Worm (Caenorhabditis elegans): ENCODE measurements around the gene oct-2.

The oct-2 gene

DNA sequence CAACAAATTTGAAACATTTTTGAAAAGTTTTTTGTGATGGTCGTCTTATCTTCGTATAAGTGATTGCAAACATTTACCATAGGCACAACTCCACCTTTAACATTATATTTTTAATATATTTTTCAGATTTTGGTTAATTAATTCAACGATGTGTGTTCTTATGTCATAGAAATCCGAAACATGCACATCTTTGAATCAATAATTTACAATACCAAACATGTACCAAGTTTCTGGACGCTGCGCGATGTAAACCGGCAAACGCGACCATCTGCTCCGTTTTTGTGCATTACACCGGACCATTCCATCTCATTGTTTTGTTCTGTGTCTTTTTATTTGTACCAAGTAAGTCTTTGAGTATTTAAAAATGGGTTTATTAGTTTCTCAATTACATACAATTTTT is 11.3 kb downstream of the oct-2 start, which contains the start of gene pgp-4:
TSS of gene pgp-4 (plus strand) at position 301 of the 400 bp plus-strand sequence.
- TF ChIP-seq npax-4 (tag; optimal IDR thresholded peaks at IDR 0.05) (no peak), K02D7.2 (tag; optimal IDR thresholded peaks at IDR 0.05) (no peak), nhr-232 (tag; optimal IDR thresholded peaks at IDR 0.05) (no peak), dve-1 (tag; optimal IDR thresholded peaks at IDR 0.05) (no peak), pat-9 (tag; optimal IDR thresholded peaks at IDR 0.05) (no peak), unc-3 (GFP tag; conservative IDR thresholded peaks at IDR 0.05) (no peak), unc-3 (tag; optimal IDR thresholded peaks at IDR 0.05) (no peak), ahr-1 (tag; optimal IDR thresholded peaks at IDR 0.05) (no peak), pag-3 (tag; optimal IDR thresholded peaks at IDR 0.05; ENCODE audit: borderline replicate concordance) (no peak)

DNA sequence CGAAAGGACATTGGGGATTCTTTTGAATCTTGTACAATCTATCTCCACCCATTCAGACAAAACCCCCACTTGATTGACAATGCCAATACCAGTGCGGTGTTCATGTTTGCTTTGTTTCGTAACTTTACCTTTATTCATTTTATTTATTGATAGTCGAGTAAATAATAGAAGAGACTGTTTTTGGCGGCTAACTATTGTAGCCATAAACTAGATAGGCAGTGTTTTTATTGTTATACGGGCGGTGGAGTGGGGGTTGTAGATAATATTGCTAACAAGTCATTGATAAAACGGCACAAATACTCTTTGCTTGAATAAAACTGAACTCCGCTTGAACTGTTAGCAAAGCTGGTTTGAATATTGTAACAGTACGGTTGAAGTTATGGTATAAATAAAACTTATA is 18.7 kb downstream of the oct-2 start:
- TF ChIP-seq nhr-11 (tag; optimal IDR thresholded peaks at IDR 0.05), result no peak
- no peak for TF ChIP-seq ceh-45 (GFP tag; IDR thresholded peaks at IDR 0.05)
- no peak for TF ChIP-seq ahr-1 (tag; optimal IDR thresholded peaks at IDR 0.05)
- no peak for TF ChIP-seq pag-3 (tag; optimal IDR thresholded peaks at IDR 0.05; ENCODE audit: borderline replicate concordance)
- no peak for TF ChIP-seq ceh-48 (tag; optimal IDR thresholded peaks at IDR 0.05)
- no peak for TF ChIP-seq fax-1 (tag; optimal IDR thresholded peaks at IDR 0.05)
- TF ChIP-seq ceh-19 (GFP tag; optimal IDR thresholded peaks at IDR 0.05), result no peak
- no peak for TF ChIP-seq ceh-9 (tag; optimal IDR thresholded peaks at IDR 0.05)

DNA sequence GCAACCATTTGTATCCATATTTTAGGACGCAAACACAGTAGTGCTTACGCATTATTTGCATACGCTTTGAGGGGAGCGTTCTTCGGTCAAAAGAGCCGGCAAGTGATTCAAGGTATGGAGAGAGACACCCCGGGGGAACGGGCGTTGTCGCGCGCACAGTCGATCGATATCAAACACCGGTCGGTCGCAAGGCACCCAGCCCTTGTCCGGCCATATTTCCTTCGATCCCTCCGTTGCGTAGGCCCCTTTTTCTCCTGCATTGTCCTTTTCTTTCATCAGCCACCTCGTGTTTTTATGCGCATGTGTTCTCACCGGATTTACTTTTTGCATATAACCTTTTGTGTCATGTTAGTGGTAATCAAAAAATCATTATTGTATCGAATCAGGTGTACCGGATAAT is 19.7 kb downstream of the oct-2 start:
- peak; percentile 10 for TF ChIP-seq ref-2 (tag; optimal IDR thresholded peaks at IDR 0.05)
- TF ChIP-seq hlh-6 (tag; optimal IDR thresholded peaks at IDR 0.05), result no peak
- TF ChIP-seq npax-4 (tag; optimal IDR thresholded peaks at IDR 0.05), result no peak
- TF ChIP-seq hlh-30 (tag; optimal IDR thresholded peaks at IDR 0.05; ENCODE audit: insufficient read depth), result no peak
- peak; percentile 38 for TF ChIP-seq ceh-48 (tag; optimal IDR thresholded peaks at IDR 0.05)
- no peak for TF ChIP-seq odd-2 (tag; optimal IDR thresholded peaks at IDR 0.05)

DNA sequence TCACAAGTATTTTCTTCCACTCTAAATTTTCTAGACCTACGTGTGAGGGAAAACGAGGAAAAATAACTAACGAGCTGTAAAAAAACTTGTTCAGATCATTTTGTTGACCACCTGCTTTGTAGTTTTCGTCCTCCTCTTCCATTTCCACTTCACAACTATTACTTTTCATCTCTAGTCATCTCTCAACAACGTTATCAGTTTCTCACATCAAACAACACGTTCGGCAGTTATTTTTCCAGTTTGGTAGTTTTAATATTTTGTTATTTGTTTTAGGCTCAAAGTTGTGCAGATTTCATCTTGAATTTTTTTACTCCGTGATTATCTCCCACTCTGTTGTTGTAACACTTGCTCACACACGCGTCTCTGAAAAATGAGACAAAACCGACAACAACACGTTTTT is 20.8 kb downstream of the oct-2 start:
- TF ChIP-seq pag-3 (tag; optimal IDR thresholded peaks at IDR 0.05; ENCODE audit: borderline replicate concordance) (no peak), ceh-2 (tag; optimal IDR thresholded peaks at IDR 0.05) (no peak), ceh-14 (tag; optimal IDR thresholded peaks at IDR 0.05) (no peak), npax-4 (tag; optimal IDR thresholded peaks at IDR 0.05) (no peak), sox-4 (tag; optimal IDR thresholded peaks at IDR 0.05) (no peak), hlh-8 (tag; optimal IDR thresholded peaks at IDR 0.05) (no peak), tbx-7 (tag; optimal IDR thresholded peaks at IDR 0.05) (no peak), K02D7.2 (tag; optimal IDR thresholded peaks at IDR 0.05) (no peak), hlh-15 (tag; optimal IDR thresholded peaks at IDR 0.05) (no peak)

DNA sequence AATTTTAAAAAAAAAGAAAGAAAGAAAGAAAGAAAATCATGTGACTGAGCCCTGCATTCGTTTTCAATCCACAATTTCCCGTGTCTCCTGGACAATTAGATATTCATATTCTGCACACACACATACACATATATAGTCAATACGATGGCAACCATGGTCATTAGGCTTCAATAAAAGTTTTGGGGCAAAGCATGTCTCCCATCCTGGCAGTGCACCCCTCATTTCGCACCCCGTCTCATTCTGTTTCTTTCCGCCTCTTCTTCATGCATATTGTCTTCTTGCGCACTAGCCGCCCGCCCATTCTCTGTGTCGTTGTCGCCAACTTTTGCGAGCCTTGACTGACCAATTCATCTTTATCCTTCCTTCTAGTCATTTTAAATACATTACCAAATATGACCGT is 21.4 kb downstream of the oct-2 start:
- TF ChIP-seq F13H6.1 (tag; optimal IDR thresholded peaks at IDR 0.05), result no peak
- no peak for TF ChIP-seq ceh-48 (tag; optimal IDR thresholded peaks at IDR 0.05)
- TF ChIP-seq ceh-19 (GFP tag; optimal IDR thresholded peaks at IDR 0.05), result no peak
- TF ChIP-seq dmd-4 (tag; optimal IDR thresholded peaks at IDR 0.05; ENCODE audit: borderline replicate concordance), result no peak
- TF ChIP-seq ref-2 (tag; optimal IDR thresholded peaks at IDR 0.05), result peak; percentile 26
- no peak for TF ChIP-seq ets-4 (tag; optimal IDR thresholded peaks at IDR 0.05)
- TF ChIP-seq gmeb-2 (tag; optimal IDR thresholded peaks at IDR 0.05), result no peak
- TF ChIP-seq rnt-1 (tag; optimal IDR thresholded peaks at IDR 0.05), result no peak
- no peak for TF ChIP-seq pros-1 (tag; optimal IDR thresholded peaks at IDR 0.05)
- peak; percentile 2 for TF ChIP-seq unc-55 (GFP tag; optimal IDR thresholded peaks at IDR 0.05)
- TF ChIP-seq T23F11.4 (GFP tag; optimal IDR thresholded peaks at IDR 0.05), result no peak
- TF ChIP-seq syd-9 (tag; optimal IDR thresholded peaks at IDR 0.05), result no peak
- TF ChIP-seq ceh-2 (tag; optimal IDR thresholded peaks at IDR 0.05), result no peak
- TF ChIP-seq hlh-15 (tag; optimal IDR thresholded peaks at IDR 0.05), result no peak
- TF ChIP-seq elt-4 (tag; optimal IDR thresholded peaks at IDR 0.05), result no peak
- no peak for TF ChIP-seq ceh-45 (GFP tag; IDR thresholded peaks at IDR 0.05)
- peak; percentile 25 for TF ChIP-seq tbx-2 (tag; optimal IDR thresholded peaks at IDR 0.05)
- no peak for TF ChIP-seq eyg-1 (tag; optimal IDR thresholded peaks at IDR 0.05)
- TF ChIP-seq mec-3 (tag; optimal IDR thresholded peaks at IDR 0.05; ENCODE audit: borderline replicate concordance), result no peak
- TF ChIP-seq ztf-16 (tag; optimal IDR thresholded peaks at IDR 0.05), result no peak
- peak; percentile 78 for TF ChIP-seq unc-42 (tag; optimal IDR thresholded peaks at IDR 0.05)
- no peak for TF ChIP-seq zip-5 (tag; optimal IDR thresholded peaks at IDR 0.05)
- TF ChIP-seq ceh-31 (tag; optimal IDR thresholded peaks at IDR 0.05), result peak; percentile 67
- no peak for TF ChIP-seq elt-2 (tag; optimal IDR thresholded peaks at IDR 0.05)

Data from whole organism, late embryonic.